Worm (Caenorhabditis elegans) whole organism, late embryonic: Measurements from ENCODE around the gene clec-125.

Experiments
- T23F11.4 ChIP-seq: fragments of 200-800 bp; sonication (Bioruptor generic); optimal IDR thresholded peaks from 2 replicates; lab custom pipeline; 2018; ENCODE audit warnings: mild to moderate bottlenecking, missing genetic modification characterization, missing compliant biosample characterization
- Y22D7AL.16 ChIP-seq: sonication (generic microtip); optimal IDR thresholded peaks from 2 replicates; lab custom pipeline; 2016; ENCODE audit warnings: missing genetic modification characterization, missing compliant biosample characterization
- ahr-1 ChIP-seq: sonication (generic microtip); optimal IDR thresholded peaks from 2 replicates; lab custom pipeline; 2016; ENCODE audit warnings: missing genetic modification characterization, missing compliant biosample characterization
- ama-1 ChIP-seq: fragments of 150-350 bp; optimal IDR thresholded peaks from 2 replicates; lab custom pipeline; 2014
- ceh-14 ChIP-seq: sonication (generic microtip); optimal IDR thresholded peaks from 2 replicates; lab custom pipeline; 2016; ENCODE audit warnings: missing genotype, missing genetic modification characterization, missing compliant biosample characterization
- ceh-19 ChIP-seq: fragments of 200-800 bp; sonication (Bioruptor generic); optimal IDR thresholded peaks from 2 replicates; lab custom pipeline; 2018; ENCODE audit warnings: mild to moderate bottlenecking, missing genetic modification characterization, missing compliant biosample characterization
- ceh-2 ChIP-seq: sonication (generic microtip); optimal IDR thresholded peaks from 2 replicates; lab custom pipeline; 2016; ENCODE audit warnings: missing genotype, missing genetic modification characterization, missing compliant biosample characterization
- ceh-22 ChIP-seq: sonication (generic microtip); optimal IDR thresholded peaks from 2 replicates; lab custom pipeline; 2017; ENCODE audit warnings: missing biosample characterization, missing genetic modification characterization
- ceh-24 ChIP-seq: sonication (generic microtip); optimal IDR thresholded peaks from 2 replicates; lab custom pipeline; 2016; ENCODE audit warnings: mild to moderate bottlenecking, missing genetic modification characterization, missing compliant biosample characterization
- ceh-30 ChIP-seq: fragments of 150-350 bp; optimal IDR thresholded peaks from 2 replicates; lab custom pipeline; 2014; ENCODE audit warnings: missing biosample characterization, missing genetic modification characterization
- ceh-34 ChIP-seq: sonication (generic microtip); optimal IDR thresholded peaks from 2 replicates; lab custom pipeline; 2016; ENCODE audit warnings: mild to moderate bottlenecking, missing genetic modification characterization, missing compliant biosample characterization
- ceh-45 ChIP-seq: fragments of 200-800 bp; sonication (Bioruptor generic); IDR thresholded peaks from 2 replicates; pipeline ENCODE4 v1.3.6; 2022; ENCODE audit warnings: missing genetic modification reagents, missing genetic modification characterization, missing compliant biosample characterization
- ceh-6 ChIP-seq: fragments of 200-800 bp; sonication (Bioruptor generic); optimal IDR thresholded peaks from 2 replicates; lab custom pipeline; 2018; ENCODE audit warnings: mild to moderate bottlenecking, missing genetic modification characterization, missing compliant biosample characterization
- dmd-4 ChIP-seq: sonication (generic microtip); optimal IDR thresholded peaks from 2 replicates; lab custom pipeline; 2016; ENCODE audit warnings: borderline replicate concordance, missing genetic modification characterization, missing compliant biosample characterization
- dve-1 ChIP-seq: sonication (generic microtip); optimal IDR thresholded peaks from 2 replicates; lab custom pipeline; 2017; ENCODE audit warnings: antibody characterized with exemption, mild to moderate bottlenecking, missing genetic modification characterization, missing compliant biosample characterization
- elt-4 ChIP-seq: sonication (generic microtip); optimal IDR thresholded peaks from 2 replicates; lab custom pipeline; 2016; ENCODE audit warnings: missing genetic modification characterization, missing compliant biosample characterization
- fax-1 ChIP-seq: sonication (generic microtip); optimal IDR thresholded peaks from 2 replicates; lab custom pipeline; 2016; ENCODE audit warnings: missing genotype, missing genetic modification characterization, missing compliant biosample characterization
- fkh-10 ChIP-seq: fragments of 150-350 bp; optimal IDR thresholded peaks from 2 replicates; lab custom pipeline; 2014; ENCODE audit warnings: missing biosample characterization, missing genetic modification reagents, missing genetic modification characterization
- gmeb-2 ChIP-seq: sonication (generic microtip); optimal IDR thresholded peaks from 2 replicates; lab custom pipeline; 2016; ENCODE audit warnings: missing genetic modification characterization, inconsistent platforms, missing compliant biosample characterization
- hlh-8 ChIP-seq: sonication (generic microtip); optimal IDR thresholded peaks from 2 replicates; lab custom pipeline; 2016; ENCODE audit warnings: missing genotype, missing genetic modification characterization, missing compliant biosample characterization
- lim-6 ChIP-seq: sonication (generic microtip); optimal IDR thresholded peaks from 2 replicates; lab custom pipeline; 2016; ENCODE audit warnings: missing genetic modification characterization, missing compliant biosample characterization
- lin-11 ChIP-seq: fragments of 200-800 bp; sonication (Bioruptor generic); optimal IDR thresholded peaks from 2 replicates; lab custom pipeline; 2018; ENCODE audit warnings: mild to moderate bottlenecking, missing genetic modification characterization, missing compliant biosample characterization
- madf-2 ChIP-seq: sonication (generic microtip); optimal IDR thresholded peaks from 2 replicates; lab custom pipeline; 2017; ENCODE audit warnings: missing genetic modification characterization, missing compliant biosample characterization
- mec-3 ChIP-seq: sonication (generic microtip); optimal IDR thresholded peaks from 2 replicates; lab custom pipeline; 2016; ENCODE audit warnings: borderline replicate concordance, missing genetic modification characterization, missing compliant biosample characterization
- nfya-1 ChIP-seq: sonication (generic microtip); optimal IDR thresholded peaks from 2 replicates; lab custom pipeline; 2017; ENCODE audit warnings: missing genetic modification characterization, mild to moderate bottlenecking, missing compliant biosample characterization, antibody characterized with exemption, moderate library complexity
- npax-4 ChIP-seq: sonication (generic microtip); optimal IDR thresholded peaks from 2 replicates; lab custom pipeline; 2016; ENCODE audit warnings: missing genetic modification characterization, missing compliant biosample characterization
- odd-2 ChIP-seq: sonication (generic microtip); optimal IDR thresholded peaks from 2 replicates; lab custom pipeline; 2017; ENCODE audit warnings: antibody characterized with exemption, mild to moderate bottlenecking, missing genetic modification characterization, missing compliant biosample characterization
- pag-3 ChIP-seq: sonication (generic microtip); optimal IDR thresholded peaks from 2 replicates; lab custom pipeline; 2016; ENCODE audit warnings: missing compliant biosample characterization, missing genetic modification characterization, borderline replicate concordance
- pat-9 ChIP-seq: fragments of 200-800 bp; sonication (Bioruptor generic); optimal IDR thresholded peaks from 2 replicates; lab custom pipeline; 2018; ENCODE audit warnings: mild to moderate bottlenecking, missing genetic modification characterization, moderate library complexity, missing compliant biosample characterization
- pax-1 ChIP-seq: fragments of 150-350 bp; optimal IDR thresholded peaks from 2 replicates; lab custom pipeline; 2014; ENCODE audit warnings: missing biosample characterization, missing genetic modification characterization
- pha-2 ChIP-seq: sonication (generic microtip); optimal IDR thresholded peaks from 2 replicates; lab custom pipeline; 2017; ENCODE audit warnings: mild to moderate bottlenecking, missing genetic modification characterization, missing compliant biosample characterization
- pha-4 ChIP-seq: fragments of 150-350 bp; optimal IDR thresholded peaks from 2 replicates; lab custom pipeline; 2018; ENCODE audit warnings: missing biosample characterization, missing genetic modification reagents, missing genetic modification characterization
- pqm-1 ChIP-seq: sonication (generic microtip); optimal IDR thresholded peaks from 2 replicates; lab custom pipeline; 2016; ENCODE audit warnings: missing genetic modification characterization, missing compliant biosample characterization
- ref-2 ChIP-seq: sonication (generic microtip); optimal IDR thresholded peaks from 2 replicates; lab custom pipeline; 2016; ENCODE audit warnings: missing genetic modification characterization, missing compliant biosample characterization
- rnt-1 ChIP-seq: sonication (generic microtip); optimal IDR thresholded peaks from 2 replicates; lab custom pipeline; 2016; ENCODE audit warnings: missing genetic modification characterization, missing compliant biosample characterization
- sdc-2 ChIP-seq: sonication (generic microtip); optimal IDR thresholded peaks from 2 replicates; lab custom pipeline; 2016; ENCODE audit warnings: missing genotype, missing genetic modification characterization, missing compliant biosample characterization
- tbx-2 ChIP-seq: sonication (generic microtip); optimal IDR thresholded peaks from 2 replicates; lab custom pipeline; 2016; ENCODE audit warnings: missing genetic modification characterization, missing compliant biosample characterization
- tbx-7 ChIP-seq: sonication (generic microtip); optimal IDR thresholded peaks from 2 replicates; lab custom pipeline; 2016; ENCODE audit warnings: missing genotype, missing genetic modification characterization, missing compliant biosample characterization
- ttx-3 ChIP-seq: sonication (generic microtip); optimal IDR thresholded peaks from 2 replicates; lab custom pipeline; 2016; ENCODE audit warnings: missing genetic modification reagents, missing genetic modification characterization, missing compliant biosample characterization
- unc-3 ChIP-seq, 2 experiments: fragments of 200-800 bp in 1 of 2; sonication (Bioruptor generic) in 1 of 2; sonication (generic microtip) in 1 of 2; conservative IDR thresholded peaks in 1 of 2; optimal IDR thresholded peaks in 1 of 2; 2 replicates each; pipeline versions ENCODE4 v1.3.6 to Lab custom; 2016 to 2022; ENCODE audit warnings: missing compliant biosample characterization in 2 of 2, missing genetic modification characterization in 2 of 2, missing genetic modification reagents in 1 of 2
- unc-55 ChIP-seq: sonication (generic microtip); optimal IDR thresholded peaks from 2 replicates; lab custom pipeline; 2017; ENCODE audit warnings: missing biosample characterization, missing genetic modification reagents, missing genetic modification characterization
- zip-5 ChIP-seq: sonication (generic microtip); optimal IDR thresholded peaks from 2 replicates; lab custom pipeline; 2016; ENCODE audit warnings: missing genetic modification characterization, missing compliant biosample characterization
- ztf-16 ChIP-seq: sonication (generic microtip); optimal IDR thresholded peaks from 2 replicates; lab custom pipeline; 2017; ENCODE audit warnings: missing genetic modification characterization, missing compliant biosample characterization

Gene clec-125

ce11 chrII:3504717-3505116 is 11.1 kb upstream of the clec-125 start, which contains the start of gene cyh-1:
Gene cyh-1, plus strand, starts transcription at chrII:3505017.
- TF ChIP-seq ceh-19 (GFP tag; lab: Kevin White, UChicago) = no peak
- no peak for TF ChIP-seq ceh-14

- TF ChIP-seq pqm-1 (tag; lab: Kevin White, UChicago) (no peak), pha-2 (no peak), T23F11.4 (GFP tag; lab: Kevin White, UChicago) (no peak), unc-3 (GFP tag; conservative IDR thresholded peaks at IDR 0.05; lab: Robert Waterston, UW) (no peak), unc-3 (tag; optimal IDR thresholded peaks at IDR 0.05; lab: Kevin White, UChicago) (no peak), fax-1 (tag; lab: Kevin White, UChicago) (no peak), ceh-6 (GFP tag; lab: Kevin White, UChicago) (no peak), nfya-1 (tag; lab: Kevin White, UChicago) (no peak), madf-2 (tag; lab: Kevin White, UChicago) (no peak), elt-4 (tag; lab: Kevin White, UChicago) (no peak), Y22D7AL.16 (tag; lab: Kevin White, UChicago) (no peak), ceh-24 (tag; lab: Kevin White, UChicago) (no peak), lim-6 (tag; lab: Kevin White, UChicago) (no peak), tbx-7 (no peak)
Measured at ce11 chrII:3512240-3512639, 3.6 kb upstream of the clec-125 start, which contains the start of gene Y49F6B.19. Gene Y49F6B.19, minus strand, starts transcription at chrII:3512340.

- TF ChIP-seq npax-4 (tag; lab: Kevin White, UChicago) (no peak), tbx-2 (tag; lab: Kevin White, UChicago) (no peak), pha-4 (tag; lab: Kevin White, UChicago) (no peak), ztf-16 (tag; lab: Kevin White, UChicago) (no peak), hlh-8 (tag; lab: Kevin White, UChicago) (no peak)
Measured at ce11 chrII:3514631-3515030, 1.2 kb upstream of the clec-125 start, which contains the start of gene srz-5. Gene srz-5, minus strand, starts transcription at chrII:3514731.

- TF ChIP-seq ceh-22 = no peak
- no peak for TF ChIP-seq pax-1 (tag; lab: Kevin White, UChicago)
- no peak for TF ChIP-seq ceh-19 (GFP tag; lab: Kevin White, UChicago)
- TF ChIP-seq ceh-34 = no peak
- TF ChIP-seq elt-4 (tag; lab: Kevin White, UChicago) = no peak
- TF ChIP-seq npax-4 (tag; lab: Kevin White, UChicago) = no peak
- TF ChIP-seq gmeb-2 (tag; lab: Kevin White, UChicago) = no peak
- TF ChIP-seq, all 69 proteins: peak for 0
Measured at ce11 chrII:3516175-3516574, 372 bp downstream of the clec-125 start.

- TF ChIP-seq fax-1 (tag; lab: Kevin White, UChicago) (peak; percentile 44), ref-2 (peak; percentile 81), nfya-1 (tag; lab: Kevin White, UChicago) (peak; percentile 64), dmd-4 (peak; percentile 62), mec-3 (tag; lab: Kevin White, UChicago) (peak; percentile 0), ceh-22 (no peak), sdc-2 (tag; lab: Kevin White, UChicago) (peak; percentile 57), ceh-19 (GFP tag; lab: Kevin White, UChicago) (peak; percentile 68), ttx-3 (peak; percentile 60), rnt-1 (tag; lab: Kevin White, UChicago) (peak; percentile 34), ceh-30 (tag; lab: Kevin White, UChicago) (no peak), ceh-2 (peak; percentile 67), npax-4 (tag; lab: Kevin White, UChicago) (peak; percentile 46), pag-3 (tag; lab: Kevin White, UChicago) (peak; percentile 19), pha-2 (peak; percentile 67), pat-9 (tag; lab: Kevin White, UChicago) (peak; percentile 68), fkh-10 (GFP tag; lab: Kevin White, UChicago) (no peak), zip-5 (tag; lab: Kevin White, UChicago) (peak; percentile 65), ceh-45 (0 out of 2 replicates have a peak, but pooled peaks have one; percentile 7), dve-1 (tag; lab: Kevin White, UChicago) (peak; percentile 88), ahr-1 (tag; lab: Kevin White, UChicago) (no peak), lin-11 (peak; percentile 64), ama-1 (lab: Kevin White, UChicago) (no peak), ceh-6 (GFP tag; lab: Kevin White, UChicago) (peak; percentile 77), unc-55 (no peak), odd-2 (tag; lab: Kevin White, UChicago) (peak; percentile 58)
Measured at ce11 chrII:3518961-3519544, 3.2 kb downstream of the clec-125 start, which contains the start of gene clec-126. Gene clec-126, plus strand, starts transcription at chrII:3519494.
